Worm (Caenorhabditis elegans): ENCODE measurements around the gene tmbi-4.

DNA sequence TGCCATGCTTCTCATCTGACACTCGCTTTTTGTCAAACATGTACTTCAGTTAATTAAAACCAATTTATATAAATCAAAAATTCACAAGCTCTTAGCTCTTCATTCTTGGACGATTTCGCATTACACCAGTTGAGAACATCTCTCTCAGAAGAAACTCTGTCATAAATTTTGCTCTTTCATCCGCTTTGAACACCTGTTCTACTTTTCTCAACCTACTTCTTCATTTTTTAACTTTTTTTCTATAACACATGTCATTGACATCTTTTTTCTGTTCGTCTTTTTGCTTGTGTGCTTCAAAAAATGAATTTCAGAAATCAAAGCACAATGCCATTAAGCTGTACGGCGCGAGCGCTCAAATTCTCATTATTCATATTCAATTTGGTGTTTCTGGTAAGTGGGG is 12.4 kb downstream of the tmbi-4 start, which contains the start of gene tsp-11:
- no peak for TF ChIP-seq mxl-3 (GFP tag; optimal IDR thresholded peaks at IDR 0.05)
- TF ChIP-seq nhr-237 (tag; optimal IDR thresholded peaks at IDR 0.05), result no peak
- no peak for TF ChIP-seq nhr-11 (tag; optimal IDR thresholded peaks at IDR 0.05)
- TF ChIP-seq nhr-28 (tag; optimal IDR thresholded peaks at IDR 0.05), result no peak
- TF ChIP-seq egl-27 (tag; optimal IDR thresholded peaks at IDR 0.05), result no peak
- TF ChIP-seq pqm-1 (tag; optimal IDR thresholded peaks at IDR 0.05), result no peak
- no peak for TF ChIP-seq ama-1 (optimal IDR thresholded peaks at IDR 0.05)
- TF ChIP-seq ceh-82 (tag; optimal IDR thresholded peaks at IDR 0.05), result no peak
- TF ChIP-seq nhr-48 (tag; optimal IDR thresholded peaks at IDR 0.05), result no peak
- TF ChIP-seq madf-5 (GFP tag; IDR thresholded peaks at IDR 0.05), result no peak
- no peak for TF ChIP-seq ces-1 (GFP tag; optimal IDR thresholded peaks at IDR 0.05)
- no peak for TF ChIP-seq Y5F2A.4 (GFP tag; optimal IDR thresholded peaks at IDR 0.05)
- no peak for TF ChIP-seq mxl-2 (GFP tag; conservative IDR thresholded peaks at IDR 0.05)
- no peak for TF ChIP-seq unc-130 (GFP tag; optimal IDR thresholded peaks at IDR 0.05)

All from whole organism, L4 larva.